Worm (Caenorhabditis elegans): ENCODE data around the gene C05D11.13.

The C05D11.13 gene

DNA sequence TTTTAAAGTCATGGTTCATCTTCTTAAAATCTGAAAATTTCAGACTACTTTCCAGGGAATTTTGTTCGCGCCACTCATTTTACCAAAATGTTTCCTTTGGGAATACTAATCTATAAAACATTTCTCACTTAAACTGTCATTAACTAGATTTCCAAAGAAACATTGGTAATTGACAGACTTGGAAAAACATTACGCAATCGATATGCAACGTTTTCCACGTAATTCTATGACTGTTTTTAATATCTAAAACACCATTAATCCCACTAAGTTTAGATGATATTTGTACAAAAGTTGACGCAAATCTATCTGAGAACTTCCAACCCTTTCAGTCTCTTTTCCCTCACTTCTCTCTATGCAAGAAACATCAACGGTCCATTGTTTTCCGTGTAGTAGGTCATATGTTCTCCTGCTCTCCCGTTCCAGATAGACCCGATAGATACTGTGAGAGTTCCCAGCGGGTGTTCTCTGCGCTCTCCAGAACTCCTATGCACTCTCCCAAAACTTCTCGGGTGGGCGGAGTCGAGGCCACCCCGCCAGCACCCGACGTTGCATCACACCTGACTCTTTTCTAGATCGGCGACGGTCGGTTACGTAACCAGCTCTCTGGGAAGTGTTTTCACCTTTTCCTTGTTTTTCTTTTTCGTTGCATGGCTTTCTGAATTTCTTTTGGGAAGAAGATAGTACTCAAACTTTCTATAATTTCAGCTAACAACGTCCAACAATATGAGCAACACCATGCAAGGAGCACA is 34.0 kb upstream of the C05D11.13 start, which contains the start of gene zip-8:
zip-8 (plus strand) TSS at position 700 of the 749 bp plus-strand sequence.
- TF ChIP-seq ceh-16 (tag; optimal IDR thresholded peaks at IDR 0.05): no peak
- no peak for TF ChIP-seq elt-2 (tag; optimal IDR thresholded peaks at IDR 0.05)
- no peak for TF ChIP-seq elt-1 (tag; optimal IDR thresholded peaks at IDR 0.05)
- TF ChIP-seq nhr-28 (tag; optimal IDR thresholded peaks at IDR 0.05): no peak
- TF ChIP-seq fkh-10 (GFP tag; optimal IDR thresholded peaks at IDR 0.05): no peak
- TF ChIP-seq unc-39 (tag; optimal IDR thresholded peaks at IDR 0.05): no peak
- no peak for TF ChIP-seq lsy-12 (tag; optimal IDR thresholded peaks at IDR 0.05)
- TF ChIP-seq ceh-82 (tag; optimal IDR thresholded peaks at IDR 0.05): no peak
- no peak for TF ChIP-seq elt-3 (tag; optimal IDR thresholded peaks at IDR 0.05)

DNA sequence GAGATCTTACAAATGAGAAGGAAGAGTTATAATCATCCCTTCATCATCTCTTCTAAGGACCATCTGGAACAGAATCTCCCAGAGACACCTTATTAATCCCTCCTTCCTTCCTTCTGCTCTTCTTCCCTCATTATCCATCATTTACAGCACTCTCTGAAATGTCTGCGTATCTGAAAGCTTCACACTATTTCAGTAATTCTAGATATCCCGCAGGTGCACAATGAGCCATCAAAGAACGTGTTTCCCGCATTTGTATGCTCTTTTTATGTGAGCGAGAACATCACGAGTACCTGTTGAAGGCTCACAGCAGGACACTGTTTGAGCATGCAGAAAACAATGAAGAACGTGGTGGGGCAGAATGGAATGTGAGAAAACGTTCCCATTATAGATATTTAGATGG is 32.0 kb upstream of the C05D11.13 start:
- TF ChIP-seq fkh-2 (tag; optimal IDR thresholded peaks at IDR 0.05): no peak
- TF ChIP-seq lsy-12 (tag; optimal IDR thresholded peaks at IDR 0.05): no peak
- no peak for TF ChIP-seq fos-1 (tag; optimal IDR thresholded peaks at IDR 0.05)
- no peak for TF ChIP-seq nhr-43 (tag; optimal IDR thresholded peaks at IDR 0.05; ENCODE audit: poor library complexity, severe bottlenecking)
- TF ChIP-seq elt-3 (tag; optimal IDR thresholded peaks at IDR 0.05): no peak
- TF ChIP-seq pha-4 (tag; optimal IDR thresholded peaks at IDR 0.05): no peak
- no peak for TF ChIP-seq skn-1 (tag; optimal IDR thresholded peaks at IDR 0.05)
- TF ChIP-seq snpc-4 (tag; optimal IDR thresholded peaks at IDR 0.05): no peak
- TF ChIP-seq zag-1 (tag; optimal IDR thresholded peaks at IDR 0.05): no peak
- TF ChIP-seq ceh-28 (tag; optimal IDR thresholded peaks at IDR 0.05): no peak
- TF ChIP-seq nfya-1 (tag; optimal IDR thresholded peaks at IDR 0.05; ENCODE audit: insufficient read depth): no peak
- no peak for TF ChIP-seq jun-1 (tag; optimal IDR thresholded peaks at IDR 0.05)
- no peak for TF ChIP-seq elt-2 (tag; optimal IDR thresholded peaks at IDR 0.05)

DNA sequence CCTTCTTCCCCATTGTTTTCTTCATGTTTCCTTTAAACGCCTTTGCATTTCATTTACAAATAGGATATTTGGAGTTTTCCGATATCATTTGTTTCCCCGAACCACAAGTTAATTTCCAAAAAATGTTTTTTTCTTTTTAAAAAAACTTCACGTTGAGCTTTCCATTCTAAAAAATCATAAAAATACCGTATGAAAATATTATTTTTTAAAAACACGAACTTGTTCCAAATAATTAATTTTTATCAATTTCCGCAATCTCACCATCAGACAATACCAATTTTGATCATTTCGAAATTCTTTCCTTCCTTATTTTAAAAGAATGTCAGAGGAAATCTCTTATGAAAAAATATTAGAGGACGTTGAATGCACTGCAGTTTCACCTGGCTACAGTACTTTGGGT is 27.1 kb upstream of the C05D11.13 start, which contains the start of gene wht-6:
wht-6 (plus strand) TSS at position 301 of the 400 bp plus-strand sequence.
- TF ChIP-seq nhr-12 (tag; optimal IDR thresholded peaks at IDR 0.05) (no peak), egl-5 (tag; optimal IDR thresholded peaks at IDR 0.05) (no peak), lsy-12 (tag; optimal IDR thresholded peaks at IDR 0.05) (no peak), ceh-28 (tag; optimal IDR thresholded peaks at IDR 0.05) (no peak), R02D3.7 (tag; optimal IDR thresholded peaks at IDR 0.05) (no peak), aly-2 (tag; optimal IDR thresholded peaks at IDR 0.05) (no peak), ama-1 (optimal IDR thresholded peaks at IDR 0.05) (no peak), pqm-1 (tag; optimal IDR thresholded peaks at IDR 0.05) (no peak)

DNA sequence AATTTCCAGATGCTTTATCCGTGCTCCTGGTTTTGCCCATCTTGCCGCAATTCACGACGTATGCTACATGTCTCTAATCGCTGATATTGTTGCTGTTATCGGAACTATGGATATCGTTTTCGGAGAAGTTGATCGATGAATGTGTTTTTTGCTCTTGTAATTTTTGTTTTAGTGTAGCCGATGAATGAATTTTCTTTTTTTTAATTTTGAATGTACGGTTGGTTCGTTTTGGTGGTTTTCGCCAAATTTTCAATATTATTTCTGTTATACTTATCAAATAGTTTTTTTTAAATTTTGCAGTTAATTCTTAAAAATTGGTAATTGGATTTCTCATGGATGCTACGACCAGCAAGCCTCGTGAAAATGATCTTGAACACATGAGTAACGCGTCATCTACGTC is 22.6 kb upstream of the C05D11.13 start, which contains the start of gene T26A5.2:
T26A5.2 (plus strand) TSS at position 301 of the 400 bp plus-strand sequence.
- TF ChIP-seq nhr-77 (tag; optimal IDR thresholded peaks at IDR 0.05) (no peak), nhr-25 (tag; optimal IDR thresholded peaks at IDR 0.05) (no peak), nhr-23 (tag; optimal IDR thresholded peaks at IDR 0.05) (no peak), mml-1 (tag; optimal IDR thresholded peaks at IDR 0.05) (no peak), hmg-11 (tag; optimal IDR thresholded peaks at IDR 0.05) (no peak), daf-12 (tag; optimal IDR thresholded peaks at IDR 0.05) (no peak), egl-27 (tag; optimal IDR thresholded peaks at IDR 0.05) (no peak), tbx-2 (tag; optimal IDR thresholded peaks at IDR 0.05) (no peak), lsy-12 (tag; optimal IDR thresholded peaks at IDR 0.05) (no peak), pqm-1 (tag; optimal IDR thresholded peaks at IDR 0.05) (no peak), R02D3.7 (tag; optimal IDR thresholded peaks at IDR 0.05) (no peak), fos-1 (tag; optimal IDR thresholded peaks at IDR 0.05) (no peak), aly-2 (tag; optimal IDR thresholded peaks at IDR 0.05) (no peak), elt-1 (tag; optimal IDR thresholded peaks at IDR 0.05) (no peak), nhr-237 (tag; optimal IDR thresholded peaks at IDR 0.05) (no peak), zag-1 (tag; optimal IDR thresholded peaks at IDR 0.05) (no peak), elt-3 (tag; optimal IDR thresholded peaks at IDR 0.05) (no peak)

DNA sequence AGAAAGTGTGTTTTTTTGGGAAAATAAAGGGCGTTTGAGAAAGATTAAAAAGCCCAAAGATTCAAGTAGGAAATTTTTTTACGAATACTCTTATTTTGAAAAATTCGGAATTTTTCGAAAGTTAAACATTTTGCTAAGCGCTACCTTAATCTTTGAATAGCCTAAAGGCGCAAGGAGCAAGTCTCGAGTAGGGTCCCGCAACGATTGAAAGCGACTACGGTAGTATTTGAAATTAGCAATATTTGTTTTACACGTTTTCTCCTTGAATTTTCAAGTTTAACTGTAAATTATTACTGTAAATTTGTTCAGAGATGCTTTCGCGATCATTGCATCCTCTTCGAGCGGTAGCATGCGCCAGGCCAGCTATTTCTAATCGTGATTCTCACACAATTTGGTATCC is 20.5 kb upstream of the C05D11.13 start, which contains the start of gene nduf-2.2:
nduf-2.2 (plus strand) TSS at position 310 of the 400 bp plus-strand sequence.
- TF ChIP-seq daf-12 (tag; optimal IDR thresholded peaks at IDR 0.05) (no peak), lin-39 (tag; optimal IDR thresholded peaks at IDR 0.05) (no peak), nhr-25 (tag; optimal IDR thresholded peaks at IDR 0.05) (no peak), eor-1 (tag; optimal IDR thresholded peaks at IDR 0.05) (no peak), nhr-11 (tag; optimal IDR thresholded peaks at IDR 0.05) (no peak), fkh-10 (GFP tag; optimal IDR thresholded peaks at IDR 0.05) (no peak), pha-4 (tag; optimal IDR thresholded peaks at IDR 0.05) (no peak), elt-2 (tag; optimal IDR thresholded peaks at IDR 0.05) (no peak), egl-5 (tag; optimal IDR thresholded peaks at IDR 0.05) (no peak), pqm-1 (tag; optimal IDR thresholded peaks at IDR 0.05) (no peak), fkh-2 (tag; optimal IDR thresholded peaks at IDR 0.05) (no peak), R02D3.7 (tag; optimal IDR thresholded peaks at IDR 0.05) (no peak)

Measured in whole organism, L3 larva.